Worm (Caenorhabditis elegans) whole organism, L4/young adult: ENCODE data around the gene helq-1.

Experiments used
- W03F9.2 ChIP-seq: fragments of 150-350 bp; optimal IDR thresholded peaks from 2 replicates; lab custom pipeline; 2014; ENCODE audit warnings: missing biosample characterization, missing genetic modification characterization
- dao-5 ChIP-seq: sonication (generic microtip); optimal IDR thresholded peaks from 2 replicates; lab custom pipeline; 2016; ENCODE audit warnings: missing genotype, missing genetic modification characterization, moderate library complexity, missing compliant biosample characterization
- him-1 ChIP-seq: sonication (generic microtip); optimal IDR thresholded peaks from 2 replicates; lab custom pipeline; 2016; ENCODE audit warnings: missing genotype, missing genetic modification reagents, missing genetic modification characterization, missing compliant biosample characterization

DNA sequence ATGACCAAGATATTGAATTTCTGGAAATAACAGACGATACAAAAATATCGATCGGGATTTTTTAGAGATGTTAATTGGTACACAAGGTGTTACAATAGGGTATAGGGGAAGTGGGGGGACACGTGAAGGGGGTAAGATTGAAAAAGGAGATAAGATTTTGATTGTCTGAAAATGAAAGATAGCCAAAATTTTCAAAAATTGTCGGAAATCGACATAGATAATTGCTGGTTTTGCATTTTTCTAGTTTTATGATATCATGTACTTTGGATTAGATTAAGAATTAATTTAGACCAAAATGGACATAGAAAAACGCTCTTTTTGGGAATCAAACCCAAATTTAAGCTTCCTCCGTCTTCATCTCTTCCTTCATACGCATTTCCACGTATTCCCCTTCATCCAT, 40.9 kb upstream of the helq-1 start, which contains the start of gene T19C3.5:
- TF ChIP-seq dao-5, result no peak
- TF ChIP-seq him-1 (tag; lab: Kevin White, UChicago), result no peak
- TF ChIP-seq W03F9.2 (tag; lab: Kevin White, UChicago), result no peak
